Fruit fly (Drosophila melanogaster): Measurements from ENCODE around the gene IKKbeta.

DNA sequence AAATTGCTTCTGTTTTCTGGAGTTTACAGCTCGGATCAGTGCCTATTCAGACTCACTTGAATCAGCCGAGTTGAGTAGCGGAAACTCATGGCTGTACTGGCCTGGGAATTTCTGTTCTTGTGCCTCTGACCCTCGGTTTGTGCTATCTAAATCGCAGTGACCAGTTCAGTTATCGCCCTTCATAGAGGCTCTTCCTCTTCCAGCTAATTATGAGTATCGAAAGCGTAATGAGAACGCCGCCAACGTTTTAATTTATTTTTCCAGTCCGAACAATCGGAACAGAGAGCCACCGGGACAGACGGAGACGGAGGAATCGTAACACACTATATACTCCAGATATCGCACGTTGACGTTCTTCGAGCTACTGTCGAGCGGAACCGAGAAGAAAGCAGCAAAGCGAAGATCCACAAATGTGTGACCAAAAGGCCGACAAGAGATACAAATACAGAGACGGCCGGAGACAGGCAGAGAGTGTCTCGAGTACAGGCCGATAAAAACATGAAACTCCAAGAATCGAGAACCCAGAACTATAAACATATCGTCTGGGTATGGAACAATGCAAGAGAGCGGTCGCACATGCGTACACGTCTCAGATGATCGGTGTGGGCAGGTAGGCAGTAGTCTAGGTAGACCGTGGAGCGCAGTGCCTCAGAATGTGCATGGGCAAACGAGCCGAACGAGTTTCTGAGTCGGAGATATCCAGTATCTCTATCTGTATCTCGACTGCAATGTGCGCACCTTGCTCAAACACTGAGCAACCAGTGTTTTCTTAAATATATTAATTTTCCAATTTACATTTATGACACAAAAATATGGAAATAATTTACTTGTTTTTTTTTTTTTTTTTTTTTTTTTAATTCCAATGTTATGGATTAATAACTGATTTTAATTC, 22.7 kb upstream of the IKKbeta start:
- TF ChIP-seq Hr4 (GFP tag; optimal IDR thresholded peaks at IDR 0.05): peak; percentile 78
- TF ChIP-seq achi (GFP tag; optimal IDR thresholded peaks at IDR 0.05): peak; percentile 91
- peak; percentile 84 for TF ChIP-seq pdm3 (GFP tag; optimal IDR thresholded peaks at IDR 0.05)
- peak; percentile 89 for TF ChIP-seq eg (GFP tag; IDR thresholded peaks at IDR 0.05)
- peak; percentile 26 for TF ChIP-seq Sox15 (GFP tag; optimal IDR thresholded peaks at IDR 0.05)
- peak; percentile 75 for TF ChIP-seq Sox102F (GFP tag; optimal IDR thresholded peaks at IDR 0.05)
- no peak for TF ChIP-seq CG1621 (tag; optimal IDR thresholded peaks at IDR 0.05)
- peak; percentile 87 for TF ChIP-seq Lpt (GFP tag; optimal IDR thresholded peaks at IDR 0.05)
- TF ChIP-seq lz (GFP tag; optimal IDR thresholded peaks at IDR 0.05): peak; percentile 70
- TF ChIP-seq dsx (GFP tag; optimal IDR thresholded peaks at IDR 0.05; ENCODE audit: poor library complexity, severe bottlenecking): peak; percentile 95
- TF ChIP-seq CG34406 (GFP tag; optimal IDR thresholded peaks at IDR 0.05): peak; percentile 86
- TF ChIP-seq fd59A (GFP tag; optimal IDR thresholded peaks at IDR 0.05): peak; percentile 55
- TF ChIP-seq CG11762 (GFP tag; optimal IDR thresholded peaks at IDR 0.05; ENCODE audit: insufficient read depth): peak; percentile 78
